Fruit fly (Drosophila melanogaster): ENCODE results near the gene CG12516.

DNA sequence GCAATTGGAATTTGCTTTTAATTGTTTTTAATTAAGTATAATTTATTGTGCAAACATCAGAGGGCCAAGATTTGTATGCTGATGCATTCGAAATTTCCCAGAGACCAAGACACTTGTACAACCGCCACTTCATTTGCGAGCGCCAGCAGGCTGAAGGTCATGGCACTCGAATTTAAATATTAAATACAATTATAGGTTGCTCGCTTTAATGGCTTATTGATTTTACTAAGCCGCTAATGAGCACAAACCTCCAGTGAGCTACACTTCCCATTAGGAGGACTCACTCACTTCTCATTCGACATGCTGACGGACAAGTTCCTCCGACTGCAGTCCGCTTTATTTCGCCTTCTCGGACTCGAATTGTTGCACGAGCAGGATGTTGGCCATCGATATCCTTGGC lies 47.5 kb upstream of the CG12516 start, which contains the start of gene Or98b:
- TF ChIP-seq CG17806 (tag; optimal IDR thresholded peaks at IDR 0.05) (no peak), CG8159 (tag; optimal IDR thresholded peaks at IDR 0.05) (no peak), gl (tag; optimal IDR thresholded peaks at IDR 0.05) (no peak), CG32121 (GFP tag; IDR thresholded peaks at IDR 0.05) (no peak), CG14655 (GFP tag; optimal IDR thresholded peaks at IDR 0.05) (no peak), Ets98B (GFP tag; IDR thresholded peaks at IDR 0.05) (no peak), Snoo (tag; optimal IDR thresholded peaks at IDR 0.05) (no peak), CG15710 (tag; optimal IDR thresholded peaks at IDR 0.05) (no peak)

Measured in whole organism, pupa.